Fruit fly (Drosophila melanogaster) whole organism, embryonic: ENCODE measurements around the gene ea.

ENCODE experiments used
- Bgb ChIP-seq: fragments of 200-800 bp; sonication (Bioruptor generic); IDR thresholded peaks from 2 replicates; pipeline ENCODE4 v1.3.6; 2022; ENCODE audit warnings: missing biosample characterization, missing genetic modification characterization; ENCODE audit not compliant: partially characterized antibody
- CG10209 ChIP-seq: fragments of 200-800 bp; sonication (Bioruptor generic); optimal IDR thresholded peaks from 3 replicates; lab custom pipeline; 2017; ENCODE audit warnings: missing biosample characterization, mild to moderate bottlenecking, missing genetic modification characterization, missing genetic modification reagents
- CG10979 ChIP-seq: fragments of 200-800 bp; sonication (Bioruptor generic); optimal IDR thresholded peaks from 2 replicates; lab custom pipeline; 2018; ENCODE audit warnings: missing biosample characterization, mild to moderate bottlenecking, missing genetic modification characterization, moderate library complexity
- CG11695 ChIP-seq: fragments of 200-800 bp; sonication (Bioruptor generic); IDR thresholded peaks from 3 replicates; pipeline ENCODE4 v1.3.6; 2022; ENCODE audit warnings: missing biosample characterization, missing genetic modification characterization
- CG12391 ChIP-seq: fragments of 200-800 bp; sonication (Bioruptor generic); optimal IDR thresholded peaks from 3 replicates; lab custom pipeline; 2018; ENCODE audit warnings: missing biosample characterization, mild to moderate bottlenecking, missing genetic modification characterization, moderate library complexity
- CG13287 ChIP-seq: fragments of 200-800 bp; sonication (Bioruptor generic); IDR thresholded peaks from 2 replicates; pipeline ENCODE4 v1.3.6; 2022; ENCODE audit warnings: missing biosample characterization, missing genetic modification characterization; ENCODE audit not compliant: partially characterized antibody
- CG13424 ChIP-seq: fragments of 200-800 bp; sonication (Bioruptor generic); optimal IDR thresholded peaks from 2 replicates; lab custom pipeline; 2019; ENCODE audit warnings: missing biosample characterization, mild to moderate bottlenecking, missing genetic modification characterization, moderate library complexity
- CG1603 ChIP-seq: fragments of 200-800 bp; sonication (Bioruptor generic); optimal IDR thresholded peaks from 2 replicates; lab custom pipeline; 2019; ENCODE audit warnings: missing biosample characterization, mild to moderate bottlenecking, missing genetic modification characterization, moderate library complexity
- CG16815 ChIP-seq: fragments of 200-800 bp; sonication (Bioruptor generic); optimal IDR thresholded peaks from 3 replicates; lab custom pipeline; 2017; ENCODE audit warnings: missing biosample characterization, mild to moderate bottlenecking, missing genetic modification characterization
- CG17328 ChIP-seq: fragments of 200-800 bp; sonication (Bioruptor generic); IDR thresholded peaks from 2 replicates; pipeline ENCODE4 v1.3.6; 2022; ENCODE audit warnings: missing biosample characterization, missing genetic modification characterization
- CG17359 ChIP-seq: fragments of 200-800 bp; sonication (Bioruptor generic); optimal IDR thresholded peaks from 3 replicates; lab custom pipeline; 2018; ENCODE audit warnings: missing biosample characterization, mild to moderate bottlenecking, missing genetic modification characterization, moderate library complexity
- CG17361 ChIP-seq: fragments of 200-800 bp; sonication (Bioruptor generic); IDR thresholded peaks from 3 replicates; pipeline ENCODE4 v1.3.6; 2022; ENCODE audit warnings: missing biosample characterization, missing genetic modification characterization
- CG7556 ChIP-seq: fragments of 200-800 bp; sonication (Bioruptor generic); optimal IDR thresholded peaks from 2 replicates; lab custom pipeline; 2017; ENCODE audit warnings: missing biosample characterization, mild to moderate bottlenecking, missing genetic modification characterization
- CG7839 ChIP-seq: fragments of 200-800 bp; sonication (Bioruptor generic); optimal IDR thresholded peaks from 3 replicates; lab custom pipeline; 2018; ENCODE audit warnings: missing biosample characterization, mild to moderate bottlenecking, missing genetic modification characterization, moderate library complexity
- CG8388 ChIP-seq: fragments of 200-800 bp; sonication (Bioruptor generic); optimal IDR thresholded peaks from 2 replicates; lab custom pipeline; 2019; ENCODE audit warnings: missing biosample characterization, mild to moderate bottlenecking, missing genetic modification characterization, moderate library complexity
- CG9437 ChIP-seq: fragments of 200-800 bp; sonication (Bioruptor generic); optimal IDR thresholded peaks from 2 replicates; lab custom pipeline; 2018; ENCODE audit warnings: missing biosample characterization, mild to moderate bottlenecking, missing genetic modification characterization
- CG9876 ChIP-seq: fragments of 200-800 bp; sonication (Bioruptor generic); optimal IDR thresholded peaks from 2 replicates; lab custom pipeline; 2016; ENCODE audit warnings: missing biosample characterization, missing genetic modification characterization
- CoRest ChIP-seq: fragments of 200-800 bp; sonication (Bioruptor generic); optimal IDR thresholded peaks from 3 replicates; lab custom pipeline; 2018; ENCODE audit warnings: missing biosample characterization, mild to moderate bottlenecking, missing genetic modification characterization, moderate library complexity
- Doc2 ChIP-seq: fragments of 200-800 bp; sonication (Bioruptor generic); IDR thresholded peaks from 2 replicates; pipeline ENCODE4 v1.3.6; 2022; ENCODE audit warnings: missing biosample characterization, missing genetic modification characterization
- Dp ChIP-seq: fragments of 200-800 bp; sonication (Bioruptor generic); optimal IDR thresholded peaks from 2 replicates; lab custom pipeline; 2018; ENCODE audit warnings: missing biosample characterization, mild to moderate bottlenecking, missing genetic modification characterization, moderate library complexity
- Dref ChIP-seq: fragments of 200-800 bp; sonication (Bioruptor generic); IDR thresholded peaks from 2 replicates; pipeline ENCODE4 v1.3.6; 2022; ENCODE audit warnings: missing biosample characterization, missing genetic modification characterization
- Ets65A ChIP-seq: fragments of 200-800 bp; sonication (Bioruptor generic); peaks from one replicate; lab custom pipeline; 2016; ENCODE audit warnings: missing biosample characterization, missing genetic modification characterization
- Ets97D ChIP-seq: fragments of 200-800 bp; sonication (Bioruptor generic); optimal IDR thresholded peaks from 3 replicates; lab custom pipeline; 2016; ENCODE audit warnings: missing biosample characterization, missing genetic modification characterization
- HLH3B ChIP-seq: fragments of 200-800 bp; sonication (Bioruptor generic); IDR thresholded peaks from 2 replicates; pipeline ENCODE4 v1.3.6; 2022; ENCODE audit warnings: missing biosample characterization, missing genetic modification characterization
- Hr39 ChIP-seq: fragments of >200 bp; optimal IDR thresholded peaks from 2 replicates; lab custom pipeline; 2017
- Med ChIP-seq: fragments of 200-800 bp; sonication (Bioruptor generic); peaks from one replicate; lab custom pipeline; 2016; ENCODE audit warnings: missing biosample characterization, missing genetic modification characterization, mild to moderate bottlenecking, inconsistent platforms, moderate library complexity
- Myb ChIP-seq: fragments of 200-800 bp; sonication (Bioruptor generic); optimal IDR thresholded peaks from 2 replicates; lab custom pipeline; 2016; ENCODE audit warnings: missing biosample characterization, missing genetic modification characterization
- PHDP ChIP-seq: fragments of 200-800 bp; sonication (Bioruptor generic); optimal IDR thresholded peaks from 3 replicates; lab custom pipeline; 2018; ENCODE audit warnings: missing biosample characterization, mild to moderate bottlenecking, missing genetic modification characterization, moderate library complexity
- Pdp1 ChIP-seq, 2 experiments: fragments of 200-800 bp; sonication (Bioruptor generic); optimal IDR thresholded peaks; 3 replicates each; lab custom pipeline; 2016; ENCODE audit warnings: missing biosample characterization in 2 of 2, missing genetic modification characterization in 2 of 2, mild to moderate bottlenecking in 1 of 2, moderate library complexity in 1 of 2
- Ravus ChIP-seq: fragments of 200-800 bp; sonication (Bioruptor generic); IDR thresholded peaks from 2 replicates; pipeline ENCODE4 v1.3.6; 2022; ENCODE audit warnings: missing biosample characterization, missing genetic modification characterization
- aop ChIP-seq: fragments of 200-800 bp; sonication (Bioruptor generic); IDR thresholded peaks from 2 replicates; pipeline ENCODE4 v1.3.6; 2022; ENCODE audit warnings: missing biosample characterization, missing genetic modification characterization
- bsh ChIP-seq, 2 experiments: fragments of 200-800 bp; sonication (Bioruptor generic); optimal IDR thresholded peaks; 2 replicates each; lab custom pipeline; 2017 to 2018; ENCODE audit warnings: mild to moderate bottlenecking in 2 of 2, missing biosample characterization in 2 of 2, missing genetic modification characterization in 2 of 2, moderate library complexity in 1 of 2
- ci ChIP-seq: fragments of 200-800 bp; sonication (Bioruptor generic); IDR thresholded peaks from 3 replicates; pipeline ENCODE4 v1.3.6; 2022; ENCODE audit warnings: missing biosample characterization, missing genetic modification characterization
- dmrt11E ChIP-seq: fragments of 200-800 bp; sonication (Bioruptor generic); optimal IDR thresholded peaks from 3 replicates; lab custom pipeline; 2018; ENCODE audit warnings: missing biosample characterization, mild to moderate bottlenecking, missing genetic modification characterization, moderate library complexity
- dpn ChIP-seq, 2 experiments: fragments of 200-800 bp; sonication (Bioruptor generic); optimal IDR thresholded peaks; 3 replicates each; lab custom pipeline; 2016; ENCODE audit warnings: missing biosample characterization in 2 of 2, missing genetic modification characterization in 2 of 2
- eyg ChIP-seq: fragments of 200-800 bp; sonication (Bioruptor generic); optimal IDR thresholded peaks from 3 replicates; lab custom pipeline; 2016; ENCODE audit warnings: missing biosample characterization, missing genetic modification characterization
- gcm ChIP-seq: fragments of 200-800 bp; sonication (Bioruptor generic); optimal IDR thresholded peaks from 2 replicates; lab custom pipeline; 2019; ENCODE audit warnings: missing biosample characterization, mild to moderate bottlenecking, missing genetic modification characterization, moderate library complexity
- grau ChIP-seq: fragments of 200-800 bp; optimal IDR thresholded peaks from 3 replicates; lab custom pipeline; 2019; ENCODE audit warnings: missing biosample characterization, mild to moderate bottlenecking, missing genetic modification characterization, moderate library complexity
- kni ChIP-seq: fragments of 200-800 bp; sonication (Bioruptor generic); optimal IDR thresholded peaks from 3 replicates; lab custom pipeline; 2017; ENCODE audit warnings: mild to moderate bottlenecking, missing biosample characterization, missing genetic modification reagents, missing genetic modification characterization
- lilli ChIP-seq: fragments of 200-800 bp; sonication (Bioruptor generic); optimal IDR thresholded peaks from 3 replicates; lab custom pipeline; 2016; ENCODE audit warnings: missing biosample characterization, missing genetic modification characterization
- lola ChIP-seq, 3 experiments: fragments of >200 bp in 2 of 3; fragments of 200-800 bp in 1 of 3; sonication (Bioruptor generic) in 1 of 3; optimal IDR thresholded peaks; 2 replicates each; lab custom pipeline; 2017 to 2019; ENCODE audit warnings: missing biosample characterization in 3 of 3, missing genetic modification characterization in 3 of 3, mild to moderate bottlenecking in 1 of 3, moderate library complexity in 1 of 3
- nmo ChIP-seq: fragments of 200-800 bp; sonication (Bioruptor generic); optimal IDR thresholded peaks from 2 replicates; lab custom pipeline; 2018; ENCODE audit warnings: missing biosample characterization, mild to moderate bottlenecking, missing genetic modification characterization, moderate library complexity
- pho ChIP-seq: fragments of 200-800 bp; sonication (Bioruptor generic); optimal IDR thresholded peaks from 2 replicates; lab custom pipeline; 2016; ENCODE audit warnings: missing biosample characterization, missing genetic modification characterization
- phol ChIP-seq: fragments of 200-800 bp; sonication (Bioruptor generic); optimal IDR thresholded peaks from 3 replicates; lab custom pipeline; 2018; ENCODE audit warnings: missing biosample characterization, mild to moderate bottlenecking, missing genetic modification characterization, moderate library complexity
- sens ChIP-seq: fragments of 200-800 bp; sonication (Bioruptor generic); peaks from one replicate; lab custom pipeline; 2016; ENCODE audit warnings: missing biosample characterization, missing genetic modification characterization
- sug ChIP-seq: fragments of 200-800 bp; optimal IDR thresholded peaks from 2 replicates; lab custom pipeline; 2019; ENCODE audit warnings: missing biosample characterization, mild to moderate bottlenecking, missing genetic modification characterization, moderate library complexity
- unpg ChIP-seq: fragments of 200-800 bp; sonication (Bioruptor generic); optimal IDR thresholded peaks from 3 replicates; lab custom pipeline; 2018; ENCODE audit warnings: missing biosample characterization, mild to moderate bottlenecking, missing genetic modification characterization, moderate library complexity
- vvl ChIP-seq: fragments of 200-800 bp; sonication (Bioruptor generic); IDR thresholded peaks from 2 replicates; pipeline ENCODE4 v1.3.6; 2022; ENCODE audit warnings: missing biosample characterization, missing genetic modification characterization
- zf30C ChIP-seq: fragments of 200-800 bp; sonication (Bioruptor generic); optimal IDR thresholded peaks from 3 replicates; lab custom pipeline; 2018; ENCODE audit warnings: missing biosample characterization, mild to moderate bottlenecking, missing genetic modification characterization

Gene ea

dm6 chr3R:15340052-15340732 is 11.7 kb downstream of the ea start, which contains the start of gene SerRS-m (continued):
- TF ChIP-seq sug (peak; percentile 12), dpn (GFP tag; optimal IDR thresholded peaks at IDR 0.05; lab: Kevin White, UChicago) (peak in 1 of 2 experiments; percentile 7), nmo (GFP tag; lab: Kevin White, UChicago) (no peak), Dref (peak; percentile 45), gcm (GFP tag; lab: Kevin White, UChicago) (peak; percentile 29), grau (tag; lab: Kevin White, UChicago) (peak; percentile 13), Dp (GFP tag; lab: Kevin White, UChicago) (peak; percentile 25), aop (no peak), eyg (GFP tag; lab: Kevin White, UChicago) (no peak), dmrt11E (tag; lab: Kevin White, UChicago) (peak; percentile 3), CG13287 (GFP tag; lab: Robert Waterston, UW) (peak; percentile 33), Ets97D (no peak), phol (tag; lab: Kevin White, UChicago) (peak; percentile 32), unpg (peak; percentile 34), CG11695 (GFP tag; lab: Robert Waterston, UW) (no peak), CG17361 (no peak), bsh (GFP tag; optimal IDR thresholded peaks at IDR 0.05; lab: Kevin White, UChicago) (peak in 1 of 2 experiments; percentile 62), HLH3B (GFP tag; lab: Robert Waterston, UW) (0 out of 2 replicates have a peak, but pooled peaks have one; percentile 18), pho (GFP tag; lab: Kevin White, UChicago) (peak; percentile 1), sens (GFP tag; lab: Kevin White, UChicago) (peak; percentile 83), CG17328 (GFP tag; lab: Robert Waterston, UW) (no peak), kni (GFP tag; lab: Kevin White, UChicago) (peak; percentile 17), lilli (GFP tag; lab: Kevin White, UChicago) (peak; percentile 11), CG1603 (tag; lab: Kevin White, UChicago) (peak; percentile 19), Doc2 (GFP tag; lab: Robert Waterston, UW) (no peak), CG16815 (GFP tag; lab: Kevin White, UChicago) (no peak), CG7839 (tag; lab: Kevin White, UChicago) (no peak), CG12391 (tag; lab: Kevin White, UChicago) (peak; percentile 24), CG8388 (GFP tag; lab: Kevin White, UChicago) (peak; percentile 41), CG9876 (GFP tag; lab: Kevin White, UChicago) (no peak), zf30C (GFP tag; lab: Kevin White, UChicago) (peak; percentile 11), CG13424 (tag; lab: Kevin White, UChicago) (peak; percentile 15), CG17359 (peak; percentile 19), Ets65A (GFP tag; lab: Kevin White, UChicago) (peak; percentile 34), CG7556 (GFP tag; lab: Kevin White, UChicago) (peak; percentile 22), vvl (no peak), CG10209 (GFP tag; lab: Kevin White, UChicago) (peak; percentile 3), ci (GFP tag; lab: Robert Waterston, UW) (0 out of 3 replicates have a peak, but pooled peaks have one; percentile 19), Ravus (GFP tag; lab: Robert Waterston, UW) (no peak), Myb (GFP tag; lab: Kevin White, UChicago) (peak; percentile 68), Bgb (GFP tag; lab: Robert Waterston, UW) (0 out of 2 replicates have a peak, but pooled peaks have one; percentile 6), Med (peak; percentile 75), Hr39 (lab: Kevin White, UChicago) (no peak), PHDP (tag; lab: Kevin White, UChicago) (peak; percentile 17), CoRest (peak; percentile 18), CG10979 (tag; lab: Kevin White, UChicago) (peak; percentile 31), lola (GFP tag; optimal IDR thresholded peaks at IDR 0.05; lab: Kevin White, UChicago) (peak in 1 of 3 experiments; percentile 9), CG9437 (GFP tag; lab: Kevin White, UChicago) (peak; percentile 99), Pdp1 (GFP tag; optimal IDR thresholded peaks at IDR 0.05; lab: Kevin White, UChicago) (peak in 1 of 2 experiments; percentile 13)
